Fruit fly (Drosophila melanogaster) whole organism, embryonic: ENCODE data around the gene CG44158.

ENCODE experiments used
- Atf-2 ChIP-seq: fragments of 200-800 bp; sonication (Bioruptor generic); optimal IDR thresholded peaks from 2 replicates; lab custom pipeline; 2016; ENCODE audit warnings: missing biosample characterization, missing genetic modification characterization
- CG10366 ChIP-seq: fragments of 200-800 bp; sonication (Bioruptor generic); IDR thresholded peaks from 2 replicates; pipeline ENCODE4 v1.3.6; 2022; ENCODE audit warnings: missing biosample characterization, missing genetic modification characterization
- CG11093 ChIP-seq: fragments of 200-800 bp; sonication (Bioruptor generic); IDR thresholded peaks from 3 replicates; pipeline ENCODE4 v1.3.6; 2022; ENCODE audit warnings: missing biosample characterization, missing genetic modification characterization
- CG11695 ChIP-seq: fragments of 200-800 bp; sonication (Bioruptor generic); IDR thresholded peaks from 3 replicates; pipeline ENCODE4 v1.3.6; 2022; ENCODE audit warnings: missing biosample characterization, missing genetic modification characterization
- CG12744 ChIP-seq: fragments of 200-800 bp; sonication (Bioruptor generic); optimal IDR thresholded peaks from 2 replicates; lab custom pipeline; 2016; ENCODE audit warnings: missing biosample characterization, missing genetic modification characterization
- CG1529 ChIP-seq: fragments of 200-800 bp; sonication (Bioruptor generic); optimal IDR thresholded peaks from 3 replicates; lab custom pipeline; 2018; ENCODE audit warnings: missing biosample characterization, missing genetic modification characterization
- CG1602 ChIP-seq: fragments of 200-800 bp; sonication (Bioruptor generic); optimal IDR thresholded peaks from 3 replicates; lab custom pipeline; 2016; ENCODE audit warnings: missing biosample characterization, missing genetic modification characterization
- CG1603 ChIP-seq: fragments of 200-800 bp; sonication (Bioruptor generic); optimal IDR thresholded peaks from 2 replicates; lab custom pipeline; 2019; ENCODE audit warnings: missing biosample characterization, mild to moderate bottlenecking, missing genetic modification characterization, moderate library complexity
- CG17186 ChIP-seq: fragments of 200-800 bp; sonication (Bioruptor generic); optimal IDR thresholded peaks from 3 replicates; lab custom pipeline; 2017; ENCODE audit warnings: missing biosample characterization, missing genetic modification reagents, missing genetic modification characterization
- CG17568 ChIP-seq: fragments of 200-800 bp; sonication (Bioruptor generic); optimal IDR thresholded peaks from 2 replicates; lab custom pipeline; 2018; ENCODE audit warnings: missing biosample characterization, mild to moderate bottlenecking, missing genetic modification characterization, moderate library complexity
- CG2120 ChIP-seq: fragments of 200-800 bp; sonication (Bioruptor generic); optimal IDR thresholded peaks from 3 replicates; lab custom pipeline; 2016; ENCODE audit warnings: missing biosample characterization, missing genetic modification characterization
- CG2889 ChIP-seq: fragments of 200-800 bp; sonication (Bioruptor generic); IDR thresholded peaks from 3 replicates; pipeline ENCODE4 v1.3.6; 2022; ENCODE audit warnings: missing biosample characterization, missing genetic modification characterization
- CG30431 ChIP-seq: fragments of 200-800 bp; sonication (Bioruptor generic); optimal IDR thresholded peaks from 2 replicates; lab custom pipeline; 2017; ENCODE audit warnings: missing biosample characterization, missing genetic modification characterization
- CG31224 ChIP-seq: fragments of 200-800 bp; sonication (Bioruptor generic); IDR thresholded peaks from 2 replicates; pipeline ENCODE4 v1.3.6; 2022; ENCODE audit warnings: missing biosample characterization, missing genetic modification characterization
- CG3726 ChIP-seq: fragments of 200-800 bp; sonication (Bioruptor generic); IDR thresholded peaks from 3 replicates; pipeline ENCODE4, ENCODE4 v1.3.6; 2022; ENCODE audit warnings: missing biosample characterization, missing genetic modification characterization
- CG5245 ChIP-seq: fragments of 200-800 bp; sonication (Bioruptor generic); optimal IDR thresholded peaks from 3 replicates; lab custom pipeline; 2016; ENCODE audit warnings: missing biosample characterization, missing genetic modification characterization
- CG7372 ChIP-seq: fragments of 200-800 bp; sonication (Bioruptor generic); IDR thresholded peaks from 2 replicates; pipeline ENCODE4 v1.3.6; 2022; ENCODE audit warnings: missing biosample characterization, missing genetic modification characterization
- CG9876 ChIP-seq: fragments of 200-800 bp; sonication (Bioruptor generic); optimal IDR thresholded peaks from 2 replicates; lab custom pipeline; 2016; ENCODE audit warnings: missing biosample characterization, missing genetic modification characterization
- Dad ChIP-seq: fragments of 200-800 bp; sonication (Bioruptor generic); optimal IDR thresholded peaks from 3 replicates; lab custom pipeline; 2016; ENCODE audit warnings: missing biosample characterization, missing genetic modification characterization
- Dll ChIP-seq: fragments of 200-800 bp; sonication (Bioruptor generic); IDR thresholded peaks from 4 replicates; pipeline ENCODE4 v1.3.6; 2022; ENCODE audit warnings: missing biosample characterization, missing genetic modification characterization; ENCODE audit not compliant: partially characterized antibody
- Dref ChIP-seq: fragments of 200-800 bp; sonication (Bioruptor generic); IDR thresholded peaks from 2 replicates; pipeline ENCODE4 v1.3.6; 2022; ENCODE audit warnings: missing biosample characterization, missing genetic modification characterization
- Eip74EF ChIP-seq, 2 experiments: fragments of 200-800 bp in 1 of 2; fragments of >200 bp in 1 of 2; sonication (Bioruptor generic) in 1 of 2; optimal IDR thresholded peaks; 2 replicates each; lab custom pipeline; 2017 to 2019; ENCODE audit warnings: missing biosample characterization in 2 of 2, missing genetic modification characterization in 2 of 2, mild to moderate bottlenecking in 1 of 2, moderate library complexity in 1 of 2
- Fer1 ChIP-seq: fragments of 200-800 bp; sonication (Bioruptor generic); optimal IDR thresholded peaks from 2 replicates; lab custom pipeline; 2017; ENCODE audit warnings: missing biosample characterization, mild to moderate bottlenecking, missing genetic modification characterization
- Fer3 ChIP-seq: fragments of 200-800 bp; sonication (Bioruptor generic); optimal IDR thresholded peaks from 2 replicates; lab custom pipeline; 2018; ENCODE audit warnings: missing biosample characterization, mild to moderate bottlenecking, missing genetic modification characterization, moderate library complexity
- Hand ChIP-seq: fragments of 200-800 bp; sonication (Bioruptor generic); optimal IDR thresholded peaks from 2 replicates; lab custom pipeline; 2017; ENCODE audit warnings: mild to moderate bottlenecking, missing biosample characterization, missing genetic modification reagents, missing genetic modification characterization
- NFAT ChIP-seq: fragments of 200-800 bp; sonication (Bioruptor generic); IDR thresholded peaks from 2 replicates; pipeline ENCODE4 v1.3.6; 2022; ENCODE audit warnings: missing biosample characterization, missing genetic modification characterization
- PHDP ChIP-seq: fragments of 200-800 bp; sonication (Bioruptor generic); optimal IDR thresholded peaks from 3 replicates; lab custom pipeline; 2018; ENCODE audit warnings: missing biosample characterization, mild to moderate bottlenecking, missing genetic modification characterization, moderate library complexity
- Ptx1 ChIP-seq: fragments of 200-800 bp; sonication (Bioruptor generic); IDR thresholded peaks from 2 replicates; pipeline ENCODE4 v1.3.6; 2022; ENCODE audit warnings: missing biosample characterization, missing genetic modification characterization
- Rx ChIP-seq: fragments of 200-800 bp; sonication (Bioruptor generic); IDR thresholded peaks from 2 replicates; pipeline ENCODE4 v1.3.6; 2022; ENCODE audit warnings: missing biosample characterization, missing genetic modification characterization
- Spps ChIP-seq: fragments of 200-800 bp; sonication (Bioruptor generic); optimal IDR thresholded peaks from 2 replicates; lab custom pipeline; 2018; ENCODE audit warnings: missing biosample characterization, mild to moderate bottlenecking, missing genetic modification characterization
- Stat92E ChIP-seq, 3 experiments: fragments of >200 bp in 2 of 3; fragments of 200-800 bp in 1 of 3; sonication (Bioruptor generic) in 1 of 3; optimal IDR thresholded peaks; 2 replicates each; lab custom pipeline; 2017 to 2019; ENCODE audit warnings: missing biosample characterization in 3 of 3, missing genetic modification characterization in 3 of 3, mild to moderate bottlenecking in 1 of 3, moderate library complexity in 1 of 3
- ash1 ChIP-seq: fragments of 200-800 bp; sonication (Bioruptor generic); optimal IDR thresholded peaks from 2 replicates; lab custom pipeline; 2018; ENCODE audit warnings: missing biosample characterization, mild to moderate bottlenecking, missing genetic modification characterization
- ato ChIP-seq: fragments of 200-800 bp; sonication (Bioruptor generic); IDR thresholded peaks from 2 replicates; pipeline ENCODE4 v1.3.6; 2022; ENCODE audit warnings: missing biosample characterization, missing genetic modification characterization; ENCODE audit not compliant: partially characterized antibody
- bab2 ChIP-seq: fragments of 200-800 bp; sonication (Bioruptor generic); optimal IDR thresholded peaks from 2 replicates; lab custom pipeline; 2016; ENCODE audit warnings: missing biosample characterization, missing genetic modification characterization
- crol ChIP-seq: fragments of 200-800 bp; sonication (Bioruptor generic); IDR thresholded peaks from 2 replicates; pipeline ENCODE4 v1.3.6; 2022; ENCODE audit warnings: missing biosample characterization, missing genetic modification characterization
- danr ChIP-seq: fragments of 200-800 bp; sonication (Bioruptor generic); IDR thresholded peaks from 2 replicates; pipeline ENCODE4 v1.3.6; 2022; ENCODE audit warnings: missing biosample characterization, missing genetic modification characterization
- ems ChIP-seq: fragments of 200-800 bp; sonication (Bioruptor generic); optimal IDR thresholded peaks from 3 replicates; lab custom pipeline; 2016; ENCODE audit warnings: missing biosample characterization, missing genetic modification characterization
- esg ChIP-seq: fragments of 200-800 bp; sonication (Bioruptor generic); conservative IDR thresholded peaks from 2 replicates; pipeline ENCODE4 v1.3.6; 2022; ENCODE audit warnings: missing biosample characterization, missing genetic modification characterization
- fd3F ChIP-seq: fragments of 200-800 bp; sonication (Bioruptor generic); optimal IDR thresholded peaks from 2 replicates; lab custom pipeline; 2018; ENCODE audit warnings: missing biosample characterization, mild to moderate bottlenecking, missing genetic modification characterization, moderate library complexity
- gce ChIP-seq: fragments of 200-800 bp; sonication (Bioruptor generic); IDR thresholded peaks from 3 replicates; pipeline ENCODE4 v1.3.6; 2022; ENCODE audit warnings: missing biosample characterization, missing genetic modification characterization
- gcm ChIP-seq: fragments of 200-800 bp; sonication (Bioruptor generic); optimal IDR thresholded peaks from 2 replicates; lab custom pipeline; 2019; ENCODE audit warnings: missing biosample characterization, mild to moderate bottlenecking, missing genetic modification characterization, moderate library complexity
- insv ChIP-seq, 2 experiments: fragments of 200-800 bp; sonication (Bioruptor generic); optimal IDR thresholded peaks; 3 replicates each; lab custom pipeline; 2016 to 2018; ENCODE audit warnings: missing biosample characterization in 2 of 2, missing genetic modification characterization in 2 of 2
- inv ChIP-seq: fragments of 200-800 bp; sonication (Bioruptor generic); IDR thresholded peaks from 2 replicates; pipeline ENCODE4 v1.3.6; 2022; ENCODE audit warnings: missing biosample characterization, missing genetic modification characterization; ENCODE audit not compliant: partially characterized antibody
- lov ChIP-seq, 2 experiments: fragments of 200-800 bp in 1 of 2; fragments of >200 bp in 1 of 2; sonication (Bioruptor generic) in 1 of 2; IDR thresholded peaks in 1 of 2; optimal IDR thresholded peaks in 1 of 2; 2 replicates in 1 of 2; 3 replicates in 1 of 2; pipeline versions ENCODE4 v1.3.6 to Lab custom; 2017 to 2022; ENCODE audit warnings: missing biosample characterization in 1 of 2, missing genetic modification characterization in 1 of 2
- pnt ChIP-seq: fragments of 200-800 bp; sonication (Bioruptor generic); optimal IDR thresholded peaks from 3 replicates; lab custom pipeline; 2016; ENCODE audit warnings: missing biosample characterization, missing genetic modification characterization
- rib ChIP-seq: fragments of 200-800 bp; sonication (Bioruptor generic); IDR thresholded peaks from 2 replicates; pipeline ENCODE4 v1.3.6; 2022; ENCODE audit warnings: missing biosample characterization, missing genetic modification characterization
- ro ChIP-seq: fragments of 200-800 bp; sonication (Bioruptor generic); IDR thresholded peaks from 2 replicates; pipeline ENCODE4 v1.3.6; 2022; ENCODE audit warnings: missing biosample characterization, missing genetic modification characterization
- sima ChIP-seq: fragments of 200-800 bp; sonication (Bioruptor generic); optimal IDR thresholded peaks from 2 replicates; lab custom pipeline; 2016; ENCODE audit warnings: missing biosample characterization, missing genetic modification characterization
- ttk ChIP-seq: fragments of 200-800 bp; sonication (Bioruptor generic); IDR thresholded peaks from 2 replicates; pipeline ENCODE4 v2.1.2; 2022; ENCODE audit warnings: missing biosample characterization, missing genetic modification characterization

CG44158 gene

dm6 chr3R:18167416-18168237, 41.0 kb upstream of the CG44158 start, which contains the start of gene wrd (continued):
- no peak for TF ChIP-seq CG17186 (GFP tag; lab: Kevin White, UChicago)
- peak; percentile 36; the same call in 1 of the 2 replicates for TF ChIP-seq Dref (GFP tag; lab: Robert Waterston, UW)
- TF ChIP-seq Atf-2 (GFP tag; lab: Kevin White, UChicago): no peak
- no peak for TF ChIP-seq PHDP (tag; lab: Kevin White, UChicago)
- TF ChIP-seq Spps (tag; lab: Kevin White, UChicago): no peak
- no peak for TF ChIP-seq ro (GFP tag; lab: Robert Waterston, UW)
- TF ChIP-seq ems (GFP tag; lab: Kevin White, UChicago): no peak
- no peak for TF ChIP-seq CG2889
- no peak for TF ChIP-seq CG30431 (GFP tag; lab: Kevin White, UChicago)
- no peak for TF ChIP-seq Eip74EF (GFP tag; optimal IDR thresholded peaks at IDR 0.05; lab: Kevin White, UChicago)
- TF ChIP-seq fd3F (GFP tag; lab: Kevin White, UChicago): no peak
- TF ChIP-seq pnt (GFP tag; lab: Kevin White, UChicago): no peak
- no peak for TF ChIP-seq CG3726 (GFP tag; lab: Robert Waterston, UW)
- TF ChIP-seq Fer1: peak; percentile 13
- TF ChIP-seq gce (GFP tag; lab: Robert Waterston, UW): no peak
- no peak for TF ChIP-seq danr (GFP tag; lab: Robert Waterston, UW)
- TF ChIP-seq CG5245 (GFP tag; lab: Kevin White, UChicago): no peak
- no peak for TF ChIP-seq Rx (GFP tag; lab: Robert Waterston, UW)
- TF ChIP-seq crol (GFP tag; lab: Robert Waterston, UW): no peak
- no peak for TF ChIP-seq ash1
- peak; percentile 15 for TF ChIP-seq Fer3 (tag; lab: Kevin White, UChicago)
- no peak for TF ChIP-seq inv (GFP tag; lab: Robert Waterston, UW)
- no peak for TF ChIP-seq CG11695 (GFP tag; lab: Robert Waterston, UW)
- TF ChIP-seq rib (GFP tag; lab: Robert Waterston, UW): peak; percentile 81; the same call in 1 of the 2 replicates
- TF ChIP-seq lov (optimal IDR thresholded peaks at IDR 0.05; lab: Kevin White, UChicago): no peak
- no peak for TF ChIP-seq lov (GFP tag; IDR thresholded peaks at IDR 0.05; lab: Robert Waterston, UW)
- peak; percentile 50; the same call in 1 of the 2 replicates for TF ChIP-seq NFAT (GFP tag; lab: Robert Waterston, UW)
- no peak for TF ChIP-seq Stat92E (GFP tag; optimal IDR thresholded peaks at IDR 0.05; lab: Kevin White, UChicago)
- TF ChIP-seq CG10366 (GFP tag; lab: Robert Waterston, UW): no peak
- TF ChIP-seq ato: 0 out of 2 replicates have a peak, but pooled peaks have one; percentile 18
- TF ChIP-seq esg (GFP tag; lab: Robert Waterston, UW): no peak
- no peak for TF ChIP-seq Hand
- TF ChIP-seq CG7372 (GFP tag; lab: Robert Waterston, UW): no peak
- TF ChIP-seq Dad: no peak
- TF ChIP-seq CG1602 (GFP tag; lab: Kevin White, UChicago): peak; percentile 35
- no peak for TF ChIP-seq CG1529 (GFP tag; lab: Kevin White, UChicago)
- TF ChIP-seq Ptx1 (GFP tag; lab: Robert Waterston, UW): no peak
- no peak for TF ChIP-seq sima (GFP tag; lab: Kevin White, UChicago)
- TF ChIP-seq CG9876: no peak
- TF ChIP-seq bab2 (GFP tag; lab: Kevin White, UChicago): peak; percentile 6
- TF ChIP-seq insv (GFP tag; optimal IDR thresholded peaks at IDR 0.05; lab: Kevin White, UChicago): no peak
- no peak for TF ChIP-seq CG12744
- no peak for TF ChIP-seq ttk (GFP tag; lab: Robert Waterston, UW)
- no peak for TF ChIP-seq Dll (GFP tag; lab: Robert Waterston, UW)
- no peak for TF ChIP-seq CG31224
- TF ChIP-seq CG11093 (GFP tag; lab: Robert Waterston, UW): no peak
- TF ChIP-seq gcm (GFP tag; lab: Kevin White, UChicago): no peak
- peak; percentile 43 for TF ChIP-seq CG1603 (tag; lab: Kevin White, UChicago)
- TF ChIP-seq CG2120 (GFP tag; lab: Kevin White, UChicago): peak; percentile 38
- no peak for TF ChIP-seq CG17568 (GFP tag; lab: Kevin White, UChicago)
